Worm (Caenorhabditis elegans) whole organism, midembryonic: ENCODE data around the gene str-207.

Experiments used
- T22C8.4 ChIP-seq: fragments of 200-800 bp; sonication (Bioruptor generic); IDR thresholded peaks from 2 replicates; pipeline ENCODE4 v1.3.6; 2022; ENCODE audit warnings: missing genetic modification characterization, missing compliant biosample characterization
- cog-1 ChIP-seq: sonication (generic microtip); optimal IDR thresholded peaks from 2 replicates; lab custom pipeline; 2016; ENCODE audit warnings: missing genetic modification characterization, missing compliant biosample characterization
- flt-1 ChIP-seq: fragments of 200-800 bp; sonication (Bioruptor generic); IDR thresholded peaks from 2 replicates; pipeline ENCODE4 v1.3.6; 2022; ENCODE audit warnings: missing genetic modification characterization, missing compliant biosample characterization
- klf-2 ChIP-seq: fragments of 200-800 bp; sonication (Bioruptor generic); conservative IDR thresholded peaks from 2 replicates; pipeline ENCODE4 v1.3.6; 2022; ENCODE audit warnings: missing genetic modification reagents, missing genetic modification characterization, missing compliant biosample characterization
- med-1 ChIP-seq: sonication (generic microtip); optimal IDR thresholded peaks from 2 replicates; lab custom pipeline; 2017; ENCODE audit warnings: missing genetic modification characterization, mild to moderate bottlenecking, missing compliant biosample characterization, antibody characterized with exemption, missing genetic modification reagents; ENCODE audit not compliant: insufficient read depth
- ref-1 ChIP-seq: fragments of 200-800 bp; sonication (Bioruptor generic); conservative IDR thresholded peaks from 2 replicates; pipeline ENCODE4 v1.3.6; 2022; ENCODE audit warnings: missing genetic modification reagents, missing genetic modification characterization, missing compliant biosample characterization
- tab-1 ChIP-seq: fragments of 200-800 bp; sonication (Bioruptor generic); IDR thresholded peaks from 2 replicates; pipeline ENCODE4 v1.3.6; 2022; ENCODE audit warnings: missing genetic modification characterization, missing compliant biosample characterization
- ztf-23 ChIP-seq: fragments of 200-800 bp; sonication (Bioruptor generic); IDR thresholded peaks from 2 replicates; pipeline ENCODE4 v1.3.6; 2022; ENCODE audit warnings: missing genetic modification reagents, missing genetic modification characterization, missing compliant biosample characterization
- ztf-29 ChIP-seq: fragments of 200-800 bp; sonication (Bioruptor generic); IDR thresholded peaks from 2 replicates; pipeline ENCODE4 v1.3.6; 2022; ENCODE audit warnings: missing genetic modification reagents, missing genetic modification characterization, missing compliant biosample characterization

Gene str-207

ce11 chrV:4965790-4966189, 14.3 kb downstream of the str-207 start:
- TF ChIP-seq klf-2 (GFP tag; lab: Robert Waterston, UW), result no peak
- no peak for TF ChIP-seq tab-1 (GFP tag; lab: Robert Waterston, UW)
- TF ChIP-seq ref-1 (GFP tag; lab: Robert Waterston, UW), result no peak
- TF ChIP-seq cog-1 (tag; lab: Kevin White, UChicago), result no peak
- no peak for TF ChIP-seq flt-1
- TF ChIP-seq ztf-23, result no peak
- no peak for TF ChIP-seq ztf-29 (GFP tag; lab: Robert Waterston, UW)
- no peak for TF ChIP-seq med-1
- no peak for TF ChIP-seq T22C8.4

- no peak for TF ChIP-seq ztf-29 (GFP tag; lab: Robert Waterston, UW)
- peak; percentile 6 for TF ChIP-seq cog-1 (tag; lab: Kevin White, UChicago)
Measured at ce11 chrV:4967238-4967637, 15.7 kb downstream of the str-207 start.

ce11 chrV:4968775-4969174, 17.2 kb downstream of the str-207 start:
- no peak for TF ChIP-seq klf-2 (GFP tag; lab: Robert Waterston, UW)
- no peak for TF ChIP-seq cog-1 (tag; lab: Kevin White, UChicago)
- TF ChIP-seq flt-1, result no peak
- no peak for TF ChIP-seq ztf-23
- TF ChIP-seq ref-1 (GFP tag; lab: Robert Waterston, UW), result no peak
- TF ChIP-seq med-1, result no peak
- no peak for TF ChIP-seq tab-1 (GFP tag; lab: Robert Waterston, UW)
- no peak for TF ChIP-seq T22C8.4
- no peak for TF ChIP-seq ztf-29 (GFP tag; lab: Robert Waterston, UW)

- TF ChIP-seq ref-1 (GFP tag; lab: Robert Waterston, UW) (no peak), flt-1 (no peak), ztf-29 (GFP tag; lab: Robert Waterston, UW) (no peak), ztf-23 (no peak), T22C8.4 (no peak), tab-1 (GFP tag; lab: Robert Waterston, UW) (no peak), cog-1 (tag; lab: Kevin White, UChicago) (no peak), klf-2 (GFP tag; lab: Robert Waterston, UW) (no peak), med-1 (no peak)
Measured at ce11 chrV:4969503-4969902, 18.0 kb downstream of the str-207 start.

- TF ChIP-seq ref-1 (GFP tag; lab: Robert Waterston, UW) (no peak), T22C8.4 (no peak), ztf-29 (GFP tag; lab: Robert Waterston, UW) (no peak), med-1 (no peak), ztf-23 (no peak), cog-1 (tag; lab: Kevin White, UChicago) (no peak), tab-1 (GFP tag; lab: Robert Waterston, UW) (no peak), flt-1 (no peak), klf-2 (GFP tag; lab: Robert Waterston, UW) (no peak)
Measured at ce11 chrV:4972943-4973342, 21.4 kb downstream of the str-207 start, which contains the start of gene srsx-9. Gene srsx-9 (minus strand): TSS chrV:4973043.

ce11 chrV:4974677-4975076, 23.1 kb downstream of the str-207 start, which contains the start of gene srsx-10:
Gene srsx-10 (minus strand): TSS chrV:4974777.
- TF ChIP-seq ref-1 (GFP tag; lab: Robert Waterston, UW) (no peak), ztf-23 (no peak), T22C8.4 (no peak), ztf-29 (GFP tag; lab: Robert Waterston, UW) (no peak), cog-1 (tag; lab: Kevin White, UChicago) (no peak), klf-2 (GFP tag; lab: Robert Waterston, UW) (no peak), tab-1 (GFP tag; lab: Robert Waterston, UW) (no peak)

ce11 chrV:4975140-4975539, 23.6 kb downstream of the str-207 start, which contains the start of gene F26G5.1:
Gene F26G5.1 (plus strand): TSS chrV:4975478.
- TF ChIP-seq T22C8.4, result no peak
- TF ChIP-seq klf-2 (GFP tag; lab: Robert Waterston, UW), result no peak
- TF ChIP-seq ref-1 (GFP tag; lab: Robert Waterston, UW), result no peak
- TF ChIP-seq flt-1, result no peak
- TF ChIP-seq ztf-29 (GFP tag; lab: Robert Waterston, UW), result no peak
- no peak for TF ChIP-seq med-1
- no peak for TF ChIP-seq cog-1 (tag; lab: Kevin White, UChicago)
- TF ChIP-seq ztf-23, result no peak
- no peak for TF ChIP-seq tab-1 (GFP tag; lab: Robert Waterston, UW)

ce11 chrV:4977539-4977938, 26.0 kb downstream of the str-207 start:
- no peak for TF ChIP-seq T22C8.4
- no peak for TF ChIP-seq ref-1 (GFP tag; lab: Robert Waterston, UW)
- no peak for TF ChIP-seq ztf-23
- no peak for TF ChIP-seq klf-2 (GFP tag; lab: Robert Waterston, UW)
- TF ChIP-seq flt-1, result no peak

ce11 chrV:4979060-4979459, 27.5 kb downstream of the str-207 start, which contains the start of gene srsx-11:
Gene srsx-11 (minus strand): TSS chrV:4979160.
- TF ChIP-seq cog-1 (tag; lab: Kevin White, UChicago) (no peak), tab-1 (GFP tag; lab: Robert Waterston, UW) (no peak), ztf-23 (no peak), klf-2 (GFP tag; lab: Robert Waterston, UW) (no peak), flt-1 (no peak), T22C8.4 (no peak), med-1 (no peak), ztf-29 (GFP tag; lab: Robert Waterston, UW) (no peak), ref-1 (GFP tag; lab: Robert Waterston, UW) (no peak)

- TF ChIP-seq ref-1 (GFP tag; lab: Robert Waterston, UW) (no peak), cog-1 (tag; lab: Kevin White, UChicago) (no peak), ztf-23 (no peak), ztf-29 (GFP tag; lab: Robert Waterston, UW) (no peak), tab-1 (GFP tag; lab: Robert Waterston, UW) (no peak), flt-1 (no peak), med-1 (no peak), T22C8.4 (no peak), klf-2 (GFP tag; lab: Robert Waterston, UW) (no peak)
Measured at ce11 chrV:4980094-4980493, 28.6 kb downstream of the str-207 start.
